Fruit fly (Drosophila melanogaster) whole organism, embryonic: ENCODE results near the gene P5CDh1.

ENCODE experiments used
- Atf3 ChIP-seq: fragments of 200-800 bp; sonication (Bioruptor generic); optimal IDR thresholded peaks from 3 replicates; lab custom pipeline; 2016; ENCODE audit warnings: missing biosample characterization, missing genetic modification characterization
- Atf6 ChIP-seq: fragments of 200-800 bp; sonication (Bioruptor generic); IDR thresholded peaks from 2 replicates; pipeline ENCODE4 v1.3.6; 2022; ENCODE audit warnings: missing biosample characterization, missing genetic modification characterization
- CG10654 ChIP-seq: fragments of 200-800 bp; sonication (Bioruptor generic); optimal IDR thresholded peaks from 2 replicates; lab custom pipeline; 2016; ENCODE audit warnings: missing biosample characterization, missing genetic modification characterization
- CG11560 ChIP-seq: fragments of 200-800 bp; sonication (Bioruptor generic); IDR thresholded peaks from 3 replicates; pipeline ENCODE4 v1.3.6; 2022; ENCODE audit warnings: missing biosample characterization, missing genetic modification characterization
- CG12219 ChIP-seq: fragments of 200-800 bp; sonication (Bioruptor generic); optimal IDR thresholded peaks from 3 replicates; lab custom pipeline; 2018; ENCODE audit warnings: missing biosample characterization, mild to moderate bottlenecking, missing genetic modification characterization
- CG14014 ChIP-seq: fragments of 200-800 bp; sonication (Bioruptor generic); IDR thresholded peaks from 2 replicates; pipeline ENCODE4 v1.3.6; 2022; ENCODE audit warnings: missing biosample characterization, missing genetic modification characterization
- CG15011 ChIP-seq: fragments of 200-800 bp; sonication (Bioruptor generic); optimal IDR thresholded peaks from 3 replicates; lab custom pipeline; 2018; ENCODE audit warnings: missing biosample characterization, mild to moderate bottlenecking, missing genetic modification characterization
- CG1529 ChIP-seq: fragments of 200-800 bp; sonication (Bioruptor generic); optimal IDR thresholded peaks from 3 replicates; lab custom pipeline; 2018; ENCODE audit warnings: missing biosample characterization, missing genetic modification characterization
- CG15601 ChIP-seq: fragments of 200-800 bp; sonication (Bioruptor generic); optimal IDR thresholded peaks from 3 replicates; lab custom pipeline; 2019; ENCODE audit warnings: missing biosample characterization, mild to moderate bottlenecking, missing genetic modification characterization, moderate library complexity
- CG17361 ChIP-seq: fragments of 200-800 bp; sonication (Bioruptor generic); IDR thresholded peaks from 3 replicates; pipeline ENCODE4 v1.3.6; 2022; ENCODE audit warnings: missing biosample characterization, missing genetic modification characterization
- CG17802 ChIP-seq: fragments of 200-800 bp; sonication (Bioruptor generic); optimal IDR thresholded peaks from 2 replicates; lab custom pipeline; 2018; ENCODE audit warnings: missing biosample characterization, mild to moderate bottlenecking, missing genetic modification characterization, moderate library complexity
- CG17912 ChIP-seq: fragments of 200-800 bp; sonication (Bioruptor generic); optimal IDR thresholded peaks from 2 replicates; lab custom pipeline; 2018; ENCODE audit warnings: missing biosample characterization, mild to moderate bottlenecking, missing genetic modification characterization
- CG18476 ChIP-seq: fragments of 200-800 bp; sonication (Bioruptor generic); optimal IDR thresholded peaks from 2 replicates; lab custom pipeline; 2016; ENCODE audit warnings: missing biosample characterization, mild to moderate bottlenecking, missing genetic modification characterization
- CG2889 ChIP-seq: fragments of 200-800 bp; sonication (Bioruptor generic); IDR thresholded peaks from 3 replicates; pipeline ENCODE4 v1.3.6; 2022; ENCODE audit warnings: missing biosample characterization, missing genetic modification characterization
- CG30431 ChIP-seq: fragments of 200-800 bp; sonication (Bioruptor generic); optimal IDR thresholded peaks from 2 replicates; lab custom pipeline; 2017; ENCODE audit warnings: missing biosample characterization, missing genetic modification characterization
- CG32772 ChIP-seq: fragments of 200-800 bp; sonication (Bioruptor generic); IDR thresholded peaks from 2 replicates; pipeline ENCODE4 v1.3.6; 2022; ENCODE audit warnings: missing biosample characterization, missing genetic modification characterization
- CG3995 ChIP-seq: fragments of 200-800 bp; sonication (Bioruptor generic); optimal IDR thresholded peaks from 3 replicates; lab custom pipeline; 2016; ENCODE audit warnings: missing biosample characterization, missing genetic modification characterization
- CG4360 ChIP-seq: fragments of 200-800 bp; sonication (Bioruptor generic); IDR thresholded peaks from 2 replicates; pipeline ENCODE4 v1.3.6; 2022; ENCODE audit warnings: missing biosample characterization, missing genetic modification characterization
- CG4424 ChIP-seq: fragments of 200-800 bp; sonication (Bioruptor generic); optimal IDR thresholded peaks from 3 replicates; lab custom pipeline; 2016; ENCODE audit warnings: missing biosample characterization, missing genetic modification characterization
- CG4820 ChIP-seq: fragments of 200-800 bp; sonication (Bioruptor generic); optimal IDR thresholded peaks from 3 replicates; lab custom pipeline; 2016; ENCODE audit warnings: missing biosample characterization, missing genetic modification characterization
- CG6689 ChIP-seq: fragments of 200-800 bp; sonication (Bioruptor generic); IDR thresholded peaks from 2 replicates; pipeline ENCODE4 v1.3.6; 2022; ENCODE audit warnings: missing biosample characterization, missing genetic modification characterization
- CG6765 ChIP-seq: fragments of 200-800 bp; sonication (Bioruptor generic); optimal IDR thresholded peaks from 3 replicates; lab custom pipeline; 2017; ENCODE audit warnings: missing biosample characterization, mild to moderate bottlenecking, missing genetic modification characterization
- CG7745 ChIP-seq: fragments of 200-800 bp; sonication (Bioruptor generic); optimal IDR thresholded peaks from 2 replicates; lab custom pipeline; 2018; ENCODE audit warnings: missing biosample characterization, mild to moderate bottlenecking, missing genetic modification characterization, moderate library complexity
- CG8388 ChIP-seq: fragments of 200-800 bp; sonication (Bioruptor generic); optimal IDR thresholded peaks from 2 replicates; lab custom pipeline; 2019; ENCODE audit warnings: missing biosample characterization, mild to moderate bottlenecking, missing genetic modification characterization, moderate library complexity
- D19A ChIP-seq: fragments of 200-800 bp; optimal IDR thresholded peaks from 3 replicates; lab custom pipeline; 2019; ENCODE audit warnings: missing biosample characterization, mild to moderate bottlenecking, missing genetic modification characterization, moderate library complexity
- Drgx ChIP-seq: fragments of 200-800 bp; sonication (Bioruptor generic); IDR thresholded peaks from 2 replicates; pipeline ENCODE4 v1.3.6; 2022; ENCODE audit warnings: missing biosample characterization, missing genetic modification characterization
- E2f1 ChIP-seq: fragments of 200-800 bp; sonication (Bioruptor generic); IDR thresholded peaks from 2 replicates; pipeline ENCODE4 v1.3.6; 2022; ENCODE audit warnings: missing biosample characterization, missing genetic modification characterization
- Ets97D ChIP-seq: fragments of 200-800 bp; sonication (Bioruptor generic); optimal IDR thresholded peaks from 3 replicates; lab custom pipeline; 2016; ENCODE audit warnings: missing biosample characterization, missing genetic modification characterization
- Gsc ChIP-seq: fragments of 200-800 bp; sonication (Bioruptor generic); IDR thresholded peaks from 2 replicates; pipeline ENCODE4 v1.3.6; 2022; ENCODE audit warnings: missing biosample characterization, missing genetic modification characterization
- MTF-1 ChIP-seq: fragments of 200-800 bp; sonication (Bioruptor generic); optimal IDR thresholded peaks from 2 replicates; lab custom pipeline; 2018; ENCODE audit warnings: missing biosample characterization, mild to moderate bottlenecking, missing genetic modification characterization, borderline replicate concordance
- Mad ChIP-seq: fragments of 200-800 bp; sonication (Bioruptor generic); optimal IDR thresholded peaks from 2 replicates; lab custom pipeline; 2016; ENCODE audit warnings: missing biosample characterization, missing genetic modification characterization
- Myb ChIP-seq: fragments of 200-800 bp; sonication (Bioruptor generic); optimal IDR thresholded peaks from 2 replicates; lab custom pipeline; 2016; ENCODE audit warnings: missing biosample characterization, missing genetic modification characterization
- Ravus ChIP-seq: fragments of 200-800 bp; sonication (Bioruptor generic); IDR thresholded peaks from 2 replicates; pipeline ENCODE4 v1.3.6; 2022; ENCODE audit warnings: missing biosample characterization, missing genetic modification characterization
- Rfx ChIP-seq: fragments of 200-800 bp; sonication (Bioruptor generic); IDR thresholded peaks from 2 replicates; pipeline ENCODE4 v1.3.6; 2022; ENCODE audit warnings: missing biosample characterization, missing genetic modification characterization
- Six4 ChIP-seq: fragments of 200-800 bp; sonication (Bioruptor generic); optimal IDR thresholded peaks from 2 replicates; lab custom pipeline; 2016; ENCODE audit warnings: missing biosample characterization, missing genetic modification characterization
- Sox100B ChIP-seq: fragments of 200-800 bp; sonication (Bioruptor generic); optimal IDR thresholded peaks from 3 replicates; lab custom pipeline; 2018; ENCODE audit warnings: missing biosample characterization, mild to moderate bottlenecking, missing genetic modification characterization
- Vsx1 ChIP-seq: fragments of 200-800 bp; sonication (Bioruptor generic); optimal IDR thresholded peaks from 2 replicates; lab custom pipeline; 2017; ENCODE audit warnings: missing biosample characterization, mild to moderate bottlenecking, missing genetic modification characterization, missing genetic modification reagents
- az2 ChIP-seq: fragments of 200-800 bp; sonication (Bioruptor generic); optimal IDR thresholded peaks from 3 replicates; lab custom pipeline; 2016; ENCODE audit warnings: missing biosample characterization, missing genetic modification characterization
- bab2 ChIP-seq: fragments of 200-800 bp; sonication (Bioruptor generic); optimal IDR thresholded peaks from 2 replicates; lab custom pipeline; 2016; ENCODE audit warnings: missing biosample characterization, missing genetic modification characterization
- cas ChIP-seq: fragments of 200-800 bp; sonication (Bioruptor generic); IDR thresholded peaks from 2 replicates; pipeline ENCODE4 v1.3.6; 2022; ENCODE audit warnings: missing biosample characterization, missing genetic modification characterization
- chn ChIP-seq: fragments of 200-800 bp; sonication (Bioruptor generic); optimal IDR thresholded peaks from 2 replicates; lab custom pipeline; 2016; ENCODE audit warnings: missing biosample characterization, missing genetic modification characterization
- dmrt99B ChIP-seq: fragments of 200-800 bp; sonication (Bioruptor generic); optimal IDR thresholded peaks from 2 replicates; lab custom pipeline; 2018; ENCODE audit warnings: missing biosample characterization, mild to moderate bottlenecking, missing genetic modification characterization, moderate library complexity
- esg ChIP-seq: fragments of 200-800 bp; sonication (Bioruptor generic); conservative IDR thresholded peaks from 2 replicates; pipeline ENCODE4 v1.3.6; 2022; ENCODE audit warnings: missing biosample characterization, missing genetic modification characterization
- lbe ChIP-seq: fragments of 200-800 bp; sonication (Bioruptor generic); optimal IDR thresholded peaks from 2 replicates; lab custom pipeline; 2016; ENCODE audit warnings: missing biosample characterization, mild to moderate bottlenecking, missing genetic modification characterization
- lov ChIP-seq, 2 experiments: fragments of 200-800 bp in 1 of 2; fragments of >200 bp in 1 of 2; sonication (Bioruptor generic) in 1 of 2; IDR thresholded peaks in 1 of 2; optimal IDR thresholded peaks in 1 of 2; 2 replicates in 1 of 2; 3 replicates in 1 of 2; pipeline versions ENCODE4 v1.3.6 to Lab custom; 2017 to 2022; ENCODE audit warnings: missing biosample characterization in 1 of 2, missing genetic modification characterization in 1 of 2
- nerfin-1 ChIP-seq: fragments of 200-800 bp; sonication (Bioruptor generic); optimal IDR thresholded peaks from 3 replicates; lab custom pipeline; 2019; ENCODE audit warnings: missing biosample characterization, mild to moderate bottlenecking, missing genetic modification characterization, moderate library complexity
- tio ChIP-seq: fragments of 200-800 bp; sonication (Bioruptor generic); optimal IDR thresholded peaks from 2 replicates; lab custom pipeline; 2017; ENCODE audit warnings: missing biosample characterization, missing genetic modification characterization, inconsistent platforms
- twi ChIP-seq: fragments of 200-800 bp; optimal IDR thresholded peaks from 2 replicates; lab custom pipeline; 2019; ENCODE audit warnings: missing biosample characterization, mild to moderate bottlenecking, missing genetic modification characterization, moderate library complexity
- unc-4 ChIP-seq: fragments of 200-800 bp; sonication (Bioruptor generic); IDR thresholded peaks from 2 replicates; pipeline ENCODE4 v1.3.6; 2022; ENCODE audit warnings: missing biosample characterization, missing genetic modification characterization; ENCODE audit not compliant: partially characterized antibody
- unpg ChIP-seq: fragments of 200-800 bp; sonication (Bioruptor generic); optimal IDR thresholded peaks from 3 replicates; lab custom pipeline; 2018; ENCODE audit warnings: missing biosample characterization, mild to moderate bottlenecking, missing genetic modification characterization, moderate library complexity
- yki ChIP-seq: fragments of >200 bp; optimal IDR thresholded peaks from 3 replicates; lab custom pipeline; 2018

P5CDh1 gene

DNA sequence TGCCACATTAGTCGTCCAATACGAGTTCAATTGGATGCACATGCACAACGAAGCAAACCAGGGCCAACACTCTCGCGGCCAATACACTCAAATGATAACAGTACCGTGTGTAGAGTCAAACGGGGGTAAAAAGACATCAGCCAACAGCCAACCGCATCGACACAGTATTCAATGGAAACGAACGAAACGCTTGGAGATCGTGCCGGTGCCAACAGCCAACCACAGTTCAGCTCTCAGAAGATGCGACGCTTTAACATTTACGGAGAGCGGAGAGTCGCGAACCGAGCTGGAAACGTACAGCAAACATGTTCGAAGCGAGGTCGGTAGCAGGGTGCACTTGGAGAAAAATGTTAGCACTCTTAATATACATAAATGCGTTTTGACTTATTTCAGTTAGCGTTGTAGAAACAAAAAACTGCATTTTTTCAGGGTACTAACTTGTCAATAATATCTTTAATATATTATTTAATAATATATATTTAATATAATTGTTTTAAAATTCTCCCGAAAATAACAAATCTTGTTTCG, 33.1 kb downstream of the P5CDh1 start (continued):
- TF ChIP-seq CG6765: peak; percentile 7
- peak; percentile 59 for TF ChIP-seq Vsx1 (GFP tag; lab: Kevin White, UChicago)
- TF ChIP-seq CG8388 (GFP tag; lab: Kevin White, UChicago): peak; percentile 68
- no peak for TF ChIP-seq Myb
- TF ChIP-seq chn (GFP tag; lab: Kevin White, UChicago): peak; percentile 19
- TF ChIP-seq Sox100B (GFP tag; lab: Kevin White, UChicago): peak; percentile 56
- TF ChIP-seq CG10654 (GFP tag; lab: Kevin White, UChicago): peak; percentile 54
- TF ChIP-seq tio: peak; percentile 25
- TF ChIP-seq CG4360 (GFP tag; lab: Robert Waterston, UW): 0 out of 2 replicates have a peak, but pooled peaks have one; percentile 8
- no peak for TF ChIP-seq CG17912 (GFP tag; lab: Kevin White, UChicago)
- no peak for TF ChIP-seq Mad (GFP tag; lab: Kevin White, UChicago)
- TF ChIP-seq MTF-1 (GFP tag; lab: Kevin White, UChicago): peak; percentile 31
- peak; percentile 52; the same call in 1 of the 2 replicates for TF ChIP-seq E2f1 (GFP tag; lab: Robert Waterston, UW)
- peak; percentile 8; the same call in 1 of the 2 replicates for TF ChIP-seq Gsc (GFP tag; lab: Robert Waterston, UW)
- TF ChIP-seq lov (optimal IDR thresholded peaks at IDR 0.05; lab: Kevin White, UChicago): no peak
- 0 out of 3 replicates have a peak, but pooled peaks have one; percentile 62 for TF ChIP-seq lov (GFP tag; IDR thresholded peaks at IDR 0.05; lab: Robert Waterston, UW)
- TF ChIP-seq CG14014: no peak
- peak; percentile 44 for TF ChIP-seq CG32772 (GFP tag; lab: Robert Waterston, UW)
- TF ChIP-seq CG2889: no peak
- TF ChIP-seq Rfx (GFP tag; lab: Robert Waterston, UW): peak; percentile 69; the same call in 1 of the 2 replicates
- no peak for TF ChIP-seq CG17802 (tag; lab: Kevin White, UChicago)
- TF ChIP-seq D19A (tag; lab: Kevin White, UChicago): peak; percentile 69
- no peak for TF ChIP-seq Atf6 (GFP tag; lab: Robert Waterston, UW)
- TF ChIP-seq CG15011: no peak
- no peak for TF ChIP-seq CG15601 (tag; lab: Kevin White, UChicago)
- TF ChIP-seq Atf3 (GFP tag; lab: Kevin White, UChicago): peak; percentile 23
- no peak for TF ChIP-seq Ets97D
- no peak for TF ChIP-seq bab2 (GFP tag; lab: Kevin White, UChicago)
- no peak for TF ChIP-seq CG7745
- peak; percentile 1 for TF ChIP-seq yki (lab: Kevin White, UChicago)
- peak; percentile 6; the same call in 1 of the 2 replicates for TF ChIP-seq Ravus
- TF ChIP-seq unpg (GFP tag; lab: Kevin White, UChicago): no peak
- 0 out of 2 replicates have a peak, but pooled peaks have one; percentile 10 for TF ChIP-seq cas (GFP tag; lab: Robert Waterston, UW)
- peak; percentile 62 for TF ChIP-seq CG4424 (GFP tag; lab: Kevin White, UChicago)
- no peak for TF ChIP-seq CG18476
- peak; percentile 66 for TF ChIP-seq Six4 (GFP tag; lab: Kevin White, UChicago)
- peak; percentile 13 for TF ChIP-seq twi (tag; lab: Kevin White, UChicago)
- TF ChIP-seq Drgx (GFP tag; lab: Robert Waterston, UW): peak; percentile 69
- TF ChIP-seq CG30431 (GFP tag; lab: Kevin White, UChicago): peak; percentile 49
- TF ChIP-seq lbe: peak; percentile 10
- no peak for TF ChIP-seq nerfin-1 (tag; lab: Kevin White, UChicago)
- TF ChIP-seq esg: peak; percentile 65
- peak; percentile 67 for TF ChIP-seq az2 (GFP tag; lab: Kevin White, UChicago)
- TF ChIP-seq CG12219 (GFP tag; lab: Kevin White, UChicago): peak; percentile 5
- TF ChIP-seq CG11560: no peak
- peak; percentile 50 for TF ChIP-seq CG4820
- peak; percentile 63 for TF ChIP-seq CG6689 (GFP tag; lab: Robert Waterston, UW)
- TF ChIP-seq CG17361 (GFP tag; lab: Robert Waterston, UW): peak; percentile 82
- peak; percentile 22 for TF ChIP-seq CG1529 (GFP tag; lab: Kevin White, UChicago)
- no peak for TF ChIP-seq unc-4
- no peak for TF ChIP-seq CG3995 (GFP tag; lab: Kevin White, UChicago)
- no peak for TF ChIP-seq dmrt99B (tag; lab: Kevin White, UChicago)
